Worm (Caenorhabditis elegans): Measurements from ENCODE around the gene Y51H4A.5.
A peak's percentile ranks its signal among the peaks of the same experiment; 100 is the strongest.

DNA sequence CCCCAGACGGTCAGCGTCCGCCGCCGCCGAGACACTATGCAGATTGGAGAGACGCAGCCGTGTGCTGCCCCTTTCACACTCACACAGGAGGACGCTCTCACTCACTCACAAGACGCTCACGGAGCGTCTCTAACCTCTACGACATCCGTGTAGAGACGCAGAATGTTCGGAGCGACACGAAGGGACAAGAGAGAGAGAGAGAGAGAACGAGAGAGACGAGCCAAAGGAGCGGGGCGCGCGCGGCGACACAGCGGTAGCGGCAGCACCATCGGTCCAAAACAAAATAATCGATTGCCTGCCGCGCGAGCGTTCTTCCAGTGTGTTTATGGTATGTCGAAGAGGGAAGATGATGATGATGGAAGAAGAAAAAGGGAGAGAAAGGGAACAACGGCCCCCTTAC lies 33.6 kb downstream of the Y51H4A.5 start:
- no peak for TF ChIP-seq F55B11.4 (tag; optimal IDR thresholded peaks at IDR 0.05; ENCODE audit: borderline replicate concordance, insufficient read depth)
- TF ChIP-seq T07F8.4 (tag; optimal IDR thresholded peaks at IDR 0.05): no peak
- peak; percentile 46 for TF ChIP-seq ets-4 (GFP tag; optimal IDR thresholded peaks at IDR 0.05)
- TF ChIP-seq pha-4 (tag; optimal IDR thresholded peaks at IDR 0.05): no peak
- TF ChIP-seq mcd-1 (GFP tag; IDR thresholded peaks at IDR 0.05): peak; percentile 59
- TF ChIP-seq unc-62 (GFP tag; optimal IDR thresholded peaks at IDR 0.05): peak; percentile 14
- no peak for TF ChIP-seq fkh-3 (tag; optimal IDR thresholded peaks at IDR 0.05)
- peak; percentile 78 for TF ChIP-seq egrh-3 (GFP tag; IDR thresholded peaks at IDR 0.05)
- no peak for TF ChIP-seq hmg-20 (GFP tag; IDR thresholded peaks at IDR 0.05)
- TF ChIP-seq lin-35 (GFP tag; optimal IDR thresholded peaks at IDR 0.05): peak in 1 of 3 experiments; percentile 71
- TF ChIP-seq sdz-38 (tag; optimal IDR thresholded peaks at IDR 0.05): no peak
- peak; percentile 38 for TF ChIP-seq ztf-3 (GFP tag; optimal IDR thresholded peaks at IDR 0.05)
- peak; percentile 39 for TF ChIP-seq nhr-90 (tag; optimal IDR thresholded peaks at IDR 0.05)
